Worm (Caenorhabditis elegans) whole organism, L4 larva: ENCODE results near the gene B0250.5.

ENCODE experiments used
- Y75B8A.6 ChIP-seq: fragments of 200-800 bp; sonication (Bioruptor generic); IDR thresholded peaks from 2 replicates; pipeline ENCODE4 v1.3.6; 2022; ENCODE audit warnings: missing genetic modification reagents, missing genetic modification characterization, missing compliant biosample characterization
- ZK337.2 ChIP-seq: fragments of 200-800 bp; sonication (Bioruptor generic); IDR thresholded peaks from 2 replicates; pipeline ENCODE4 v1.3.6; 2022; ENCODE audit warnings: missing genetic modification reagents, missing genetic modification characterization, missing compliant biosample characterization
- ZK546.5 ChIP-seq, 2 experiments: sonication (generic microtip); optimal IDR thresholded peaks; 2 replicates each; lab custom pipeline; 2017; ENCODE audit warnings: missing biosample characterization in 2 of 2, missing genetic modification characterization in 2 of 2
- aly-2 ChIP-seq: sonication (generic microtip); optimal IDR thresholded peaks from 2 replicates; lab custom pipeline; 2018; ENCODE audit warnings: missing biosample characterization, missing genetic modification characterization
- ceh-28 ChIP-seq: fragments of 150-350 bp; optimal IDR thresholded peaks from 2 replicates; lab custom pipeline; 2014; ENCODE audit warnings: missing biosample characterization, missing genetic modification reagents, missing genetic modification characterization
- ces-1 ChIP-seq: fragments of 150-350 bp; sonication (generic microtip); optimal IDR thresholded peaks from 4 replicates; lab custom pipeline; 2014; ENCODE audit warnings: missing biosample characterization, missing genetic modification reagents, missing genetic modification characterization
- dmd-6 ChIP-seq: fragments of 200-800 bp; sonication (Bioruptor generic); IDR thresholded peaks from 2 replicates; pipeline ENCODE4 v1.3.6; 2022; ENCODE audit warnings: missing genetic modification reagents, missing genetic modification characterization, missing compliant biosample characterization
- dmd-8 ChIP-seq: fragments of 200-800 bp; sonication (Bioruptor generic); IDR thresholded peaks from 2 replicates; pipeline ENCODE4 v1.3.6; 2022; ENCODE audit warnings: missing genetic modification characterization, missing compliant biosample characterization
- dmd-9 ChIP-seq: fragments of 200-800 bp; sonication (Bioruptor generic); IDR thresholded peaks from 2 replicates; pipeline ENCODE4 v1.3.6; 2022; ENCODE audit warnings: missing genetic modification reagents, missing genetic modification characterization, missing compliant biosample characterization
- dve-1 ChIP-seq: sonication (generic microtip); optimal IDR thresholded peaks from 2 replicates; lab custom pipeline; 2017; ENCODE audit warnings: antibody characterized with exemption, mild to moderate bottlenecking, missing genetic modification characterization, missing compliant biosample characterization; ENCODE audit not compliant: insufficient read depth
- egl-43 ChIP-seq: fragments of 200-800 bp; sonication (Bioruptor generic); IDR thresholded peaks from 2 replicates; pipeline ENCODE4 v1.3.6; 2022; ENCODE audit warnings: missing genetic modification reagents, missing genetic modification characterization, missing compliant biosample characterization
- hmg-1.1 ChIP-seq: fragments of 200-800 bp; sonication (Bioruptor generic); IDR thresholded peaks from 2 replicates; pipeline ENCODE4 v1.3.6; 2022; ENCODE audit warnings: missing genetic modification reagents, missing genetic modification characterization, missing compliant biosample characterization
- mdt-29 ChIP-seq: fragments of 200-800 bp; sonication (Bioruptor generic); IDR thresholded peaks from 2 replicates; pipeline ENCODE4 v1.3.6; 2022; ENCODE audit warnings: missing genetic modification reagents, missing genetic modification characterization, missing compliant biosample characterization
- mep-1 ChIP-seq: fragments of 150-350 bp; sonication (generic microtip); optimal IDR thresholded peaks from 3 replicates; lab custom pipeline; 2014; ENCODE audit warnings: missing biosample characterization, missing genetic modification characterization
- nhr-102 ChIP-seq: sonication (generic microtip); optimal IDR thresholded peaks from 2 replicates; lab custom pipeline; 2016; ENCODE audit warnings: mild to moderate bottlenecking, missing genetic modification characterization, moderate library complexity, missing compliant biosample characterization
- nhr-11 ChIP-seq: fragments of 150-350 bp; optimal IDR thresholded peaks from 2 replicates; lab custom pipeline; 2014; ENCODE audit warnings: missing biosample characterization, missing genetic modification characterization
- nhr-111 ChIP-seq: fragments of 200-800 bp; sonication (Bioruptor generic); optimal IDR thresholded peaks from 2 replicates; lab custom pipeline; 2018; ENCODE audit warnings: mild to moderate bottlenecking, missing genetic modification characterization, missing compliant biosample characterization
- nhr-237 ChIP-seq: sonication (generic microtip); optimal IDR thresholded peaks from 2 replicates; lab custom pipeline; 2017; ENCODE audit warnings: missing biosample characterization, missing genetic modification characterization
- nhr-25 ChIP-seq: sonication (generic microtip); optimal IDR thresholded peaks from 2 replicates; lab custom pipeline; 2017; ENCODE audit warnings: missing genetic modification characterization, mild to moderate bottlenecking, missing compliant biosample characterization, antibody characterized with exemption, moderate library complexity, borderline replicate concordance; ENCODE audit not compliant: insufficient read depth
- nhr-48 ChIP-seq: sonication (generic microtip); optimal IDR thresholded peaks from 2 replicates; lab custom pipeline; 2016; ENCODE audit warnings: mild to moderate bottlenecking, missing genetic modification characterization, missing compliant biosample characterization
- nhr-6 ChIP-seq: fragments of 150-350 bp; optimal IDR thresholded peaks from 2 replicates; lab custom pipeline; 2014; ENCODE audit warnings: missing biosample characterization, missing genetic modification characterization
- nhr-76 ChIP-seq: fragments of 150-350 bp; optimal IDR thresholded peaks from 2 replicates; lab custom pipeline; 2014; ENCODE audit warnings: missing biosample characterization, missing genetic modification characterization
- pha-4 ChIP-seq, 2 experiments: fragments of 150-350 bp in 1 of 2; fragments of 200-800 bp in 1 of 2; sonication (Bioruptor generic) in 1 of 2; IDR thresholded peaks in 1 of 2; optimal IDR thresholded peaks in 1 of 2; 2 replicates each; pipeline versions ENCODE4 v1.3.6 to Lab custom; 2014 to 2022; ENCODE audit warnings: missing genetic modification characterization in 2 of 2, missing genetic modification reagents in 2 of 2, missing biosample characterization in 1 of 2, missing compliant biosample characterization in 1 of 2
- pqm-1 ChIP-seq: sonication (generic microtip); optimal IDR thresholded peaks from 2 replicates; lab custom pipeline; 2017; ENCODE audit warnings: missing biosample characterization, missing genetic modification characterization
- rbr-2 ChIP-seq: sonication (generic microtip); optimal IDR thresholded peaks from 2 replicates; lab custom pipeline; 2016; ENCODE audit warnings: missing genotype, missing genetic modification characterization, missing compliant biosample characterization
- saeg-2 ChIP-seq: fragments of 200-800 bp; sonication (Bioruptor generic); IDR thresholded peaks from 2 replicates; pipeline ENCODE4 v1.3.6; 2022; ENCODE audit warnings: missing genetic modification reagents, missing genetic modification characterization, missing compliant biosample characterization
- skn-1 ChIP-seq: fragments of 150-350 bp; optimal IDR thresholded peaks from 2 replicates; lab custom pipeline; 2014; ENCODE audit warnings: missing biosample characterization, missing genetic modification characterization
- snpc-1.2 ChIP-seq: fragments of 200-800 bp; sonication (Bioruptor generic); IDR thresholded peaks from 2 replicates; pipeline ENCODE4 v1.3.6; 2022; ENCODE audit warnings: missing genetic modification reagents, missing genetic modification characterization, missing compliant biosample characterization
- snpc-4 ChIP-seq: fragments of 150-350 bp; optimal IDR thresholded peaks from 2 replicates; lab custom pipeline; 2014; ENCODE audit warnings: missing biosample characterization, missing genetic modification characterization
- spr-3 ChIP-seq: fragments of 200-800 bp; sonication (Bioruptor generic); optimal IDR thresholded peaks from 2 replicates; lab custom pipeline; 2018; ENCODE audit warnings: mild to moderate bottlenecking, missing genetic modification characterization, missing compliant biosample characterization
- unc-130 ChIP-seq: sonication (generic microtip); optimal IDR thresholded peaks from 2 replicates; lab custom pipeline; 2016; ENCODE audit warnings: missing genetic modification reagents, missing genetic modification characterization, missing compliant biosample characterization
- zag-1 ChIP-seq: fragments of 150-350 bp; optimal IDR thresholded peaks from 2 replicates; lab custom pipeline; 2014; ENCODE audit warnings: missing biosample characterization, missing genetic modification characterization
- zfp-3 ChIP-seq: fragments of 200-800 bp; sonication (Bioruptor generic); conservative IDR thresholded peaks from 2 replicates; pipeline ENCODE4 v1.3.6; 2022; ENCODE audit warnings: missing genetic modification reagents, missing genetic modification characterization, missing compliant biosample characterization
- zip-2 ChIP-seq: fragments of 150-350 bp; optimal IDR thresholded peaks from 2 replicates; lab custom pipeline; 2014; ENCODE audit warnings: missing biosample characterization, missing genetic modification characterization

B0250.5 gene

ce11 chrV:20527493-20527892, 33.8 kb downstream of the B0250.5 start, which contains the start of gene Y38H6C.13 (continued):
- TF ChIP-seq mep-1 (tag; lab: Kevin White, UChicago) (no peak), ZK337.2 (no peak), mdt-29 (GFP tag; lab: Robert Waterston, UW) (no peak)

- TF ChIP-seq Y75B8A.6 (GFP tag; lab: Robert Waterston, UW) = no peak
- TF ChIP-seq spr-3 (GFP tag; lab: Kevin White, UChicago) = no peak
- TF ChIP-seq nhr-76 (tag; lab: Kevin White, UChicago) = no peak
- TF ChIP-seq nhr-48 (tag; lab: Kevin White, UChicago) = no peak
- TF ChIP-seq pha-4 (GFP tag; IDR thresholded peaks at IDR 0.05; lab: Robert Waterston, UW) = no peak
- TF ChIP-seq pha-4 (tag; optimal IDR thresholded peaks at IDR 0.05; lab: Kevin White, UChicago) = no peak
- no peak for TF ChIP-seq skn-1 (tag; lab: Kevin White, UChicago)
- TF ChIP-seq ZK546.5 (tag; optimal IDR thresholded peaks at IDR 0.05; lab: Kevin White, UChicago) = no peak
Measured at ce11 chrV:20534072-20534471, 40.3 kb downstream of the B0250.5 start, which contains the start of gene famh-161. famh-161 (minus strand) TSS chrV:20534172.

DNA sequence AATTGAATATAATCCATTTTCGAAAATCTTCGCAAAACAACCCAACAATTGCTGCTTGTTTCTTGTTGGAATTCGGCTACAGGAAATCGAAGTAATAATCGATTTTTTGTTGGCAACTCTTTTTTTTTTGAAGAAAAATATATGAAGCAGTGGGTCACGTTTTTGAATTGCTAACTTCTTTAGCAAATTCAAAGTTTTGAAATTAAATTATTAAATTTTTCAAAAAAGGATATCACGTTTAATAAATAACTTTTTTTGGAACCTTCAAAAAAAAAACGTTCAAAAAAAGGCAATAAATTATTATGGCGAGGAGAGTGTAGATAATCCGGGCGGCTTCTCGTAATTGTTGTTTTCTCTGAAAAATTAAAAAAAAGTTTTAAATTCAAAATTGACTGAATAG, 42.5 kb downstream of the B0250.5 start, which contains the start of gene Y38H6C.15:
Gene Y38H6C.15, minus strand, starts transcription at position 101 of the 400 bp plus-strand sequence.
- TF ChIP-seq zag-1 = no peak
- no peak for TF ChIP-seq dmd-6 (GFP tag; lab: Robert Waterston, UW)
- TF ChIP-seq nhr-102 (tag; lab: Kevin White, UChicago) = no peak
- TF ChIP-seq zip-2 (tag; lab: Kevin White, UChicago) = no peak
- TF ChIP-seq nhr-76 (tag; lab: Kevin White, UChicago) = no peak
- no peak for TF ChIP-seq aly-2 (tag; lab: Kevin White, UChicago)
- no peak for TF ChIP-seq unc-130 (GFP tag; lab: Kevin White, UChicago)
- TF ChIP-seq snpc-4 = no peak
- TF ChIP-seq zfp-3 = no peak
- TF ChIP-seq nhr-237 = no peak
- no peak for TF ChIP-seq rbr-2 (tag; lab: Kevin White, UChicago)
- TF ChIP-seq dmd-9 = no peak

DNA sequence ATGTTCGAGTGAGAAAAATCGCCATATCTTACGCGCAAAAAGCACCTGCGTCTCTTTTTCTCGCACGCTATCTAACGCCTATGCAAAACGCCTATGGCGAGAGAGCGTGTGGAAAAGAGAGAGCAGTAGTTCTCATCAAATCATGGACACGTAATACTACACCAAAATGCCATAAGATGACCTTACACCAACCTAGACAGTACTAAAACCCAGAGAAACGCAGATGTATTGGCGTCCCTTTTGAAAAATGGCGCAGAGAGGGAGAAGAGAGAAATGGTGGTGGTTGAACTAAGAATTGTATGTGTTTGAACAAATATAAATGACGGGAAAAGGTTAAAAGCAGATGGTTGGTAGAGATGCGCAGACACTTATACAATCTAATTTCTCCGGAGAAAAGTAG, 45.3 kb downstream of the B0250.5 start, which contains the start of gene Y38H6C.16:
Gene Y38H6C.16, minus strand, starts transcription at position 293 of the 400 bp plus-strand sequence.
- TF ChIP-seq dmd-8 (GFP tag; lab: Robert Waterston, UW) (no peak), nhr-25 (tag; lab: Kevin White, UChicago) (no peak), dve-1 (tag; lab: Kevin White, UChicago) (no peak), nhr-111 (no peak), snpc-1.2 (GFP tag; lab: Robert Waterston, UW) (no peak), mdt-29 (GFP tag; lab: Robert Waterston, UW) (no peak), nhr-48 (tag; lab: Kevin White, UChicago) (no peak)

- TF ChIP-seq egl-43 (no peak), aly-2 (tag; lab: Kevin White, UChicago) (no peak), pqm-1 (tag; lab: Kevin White, UChicago) (no peak), pha-4 (GFP tag; IDR thresholded peaks at IDR 0.05; lab: Robert Waterston, UW) (no peak), pha-4 (tag; optimal IDR thresholded peaks at IDR 0.05; lab: Kevin White, UChicago) (no peak), nhr-6 (tag; lab: Kevin White, UChicago) (no peak), hmg-1.1 (GFP tag; lab: Robert Waterston, UW) (no peak), nhr-11 (tag; lab: Kevin White, UChicago) (no peak), ces-1 (GFP tag; lab: Kevin White, UChicago) (no peak), ceh-28 (tag; lab: Kevin White, UChicago) (no peak), mdt-29 (GFP tag; lab: Robert Waterston, UW) (no peak), saeg-2 (GFP tag; lab: Robert Waterston, UW) (no peak)
Measured at ce11 chrV:20544092-20544491, 50.4 kb downstream of the B0250.5 start, which contains the start of gene slc-36.3. slc-36.3 (minus strand) TSS chrV:20544192.
